Fruit fly (Drosophila melanogaster) whole organism, prepupa: ENCODE measurements around the gene GILT2.

ENCODE experiments used
- Blimp-1 ChIP-seq: fragments of 200-800 bp; sonication (Bioruptor generic); optimal IDR thresholded peaks from 3 replicates; lab custom pipeline; 2017; ENCODE audit warnings: missing biosample characterization, missing genetic modification characterization, mild to moderate bottlenecking, moderate library complexity, missing genetic modification reagents
- CG6854 ChIP-seq: fragments of 200-800 bp; sonication (Bioruptor generic); optimal IDR thresholded peaks from 2 replicates; lab custom pipeline; 2017; ENCODE audit warnings: missing biosample characterization, mild to moderate bottlenecking, missing genetic modification characterization
- Gug ChIP-seq: fragments of 200-800 bp; sonication (Bioruptor generic); IDR thresholded peaks from 2 replicates; pipeline ENCODE4 v1.3.6; 2022; ENCODE audit warnings: missing biosample characterization, missing genetic modification characterization
- dac ChIP-seq: fragments of 200-800 bp; sonication (Bioruptor generic); optimal IDR thresholded peaks from 2 replicates; lab custom pipeline; 2017; ENCODE audit warnings: missing biosample characterization, mild to moderate bottlenecking, missing genetic modification characterization

DNA sequence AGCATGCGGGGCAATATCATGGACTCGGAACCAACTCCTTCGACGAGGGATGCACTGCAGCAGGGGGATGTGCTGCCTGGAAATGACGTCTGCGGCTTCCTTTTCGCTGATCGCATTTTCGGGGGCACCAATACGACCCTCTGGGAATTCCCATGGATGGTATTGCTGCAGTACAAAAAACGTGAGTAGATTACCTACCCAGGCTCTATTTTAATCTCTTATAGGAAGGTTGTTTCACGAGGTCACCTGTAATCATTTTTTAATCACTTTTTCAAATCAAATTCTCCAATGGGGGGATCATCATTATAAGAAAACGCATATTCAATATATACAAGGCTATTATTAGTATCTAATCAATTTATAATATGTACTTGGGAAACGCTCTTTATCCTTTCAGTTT, 8.2 kb downstream of the GILT2 start:
- no peak for TF ChIP-seq CG6854 (GFP tag; lab: Kevin White, UChicago)
- TF ChIP-seq Gug (GFP tag; lab: Robert Waterston, UW): no peak
- no peak for TF ChIP-seq dac (GFP tag; lab: Kevin White, UChicago)
- TF ChIP-seq Blimp-1 (GFP tag; lab: Kevin White, UChicago): no peak
